Worm (Caenorhabditis elegans) whole organism, L2 larva: Measurements from ENCODE around the gene F13H8.11.

Experiments
- aly-2 ChIP-seq: fragments of 150-350 bp; optimal IDR thresholded peaks from 2 replicates; lab custom pipeline; 2014; ENCODE audit warnings: missing biosample characterization, missing genetic modification characterization
- ama-1 ChIP-seq: fragments of 150-350 bp; optimal IDR thresholded peaks from 2 replicates; lab custom pipeline; 2018; ENCODE audit warnings: inconsistent platforms
- elt-1 ChIP-seq: fragments of 150-350 bp; optimal IDR thresholded peaks from 2 replicates; lab custom pipeline; 2014; ENCODE audit warnings: missing biosample characterization, missing genetic modification characterization
- nhr-10 ChIP-seq: sonication (generic microtip); optimal IDR thresholded peaks from 2 replicates; lab custom pipeline; 2017; ENCODE audit warnings: missing biosample characterization, missing genetic modification characterization
- skn-1 ChIP-seq: sonication (generic microtip); optimal IDR thresholded peaks from 2 replicates; lab custom pipeline; 2017; ENCODE audit warnings: missing biosample characterization, missing genetic modification characterization
- ztf-11 ChIP-seq: sonication (generic microtip); optimal IDR thresholded peaks from 2 replicates; lab custom pipeline; 2017; ENCODE audit warnings: missing biosample characterization, missing genetic modification characterization

DNA sequence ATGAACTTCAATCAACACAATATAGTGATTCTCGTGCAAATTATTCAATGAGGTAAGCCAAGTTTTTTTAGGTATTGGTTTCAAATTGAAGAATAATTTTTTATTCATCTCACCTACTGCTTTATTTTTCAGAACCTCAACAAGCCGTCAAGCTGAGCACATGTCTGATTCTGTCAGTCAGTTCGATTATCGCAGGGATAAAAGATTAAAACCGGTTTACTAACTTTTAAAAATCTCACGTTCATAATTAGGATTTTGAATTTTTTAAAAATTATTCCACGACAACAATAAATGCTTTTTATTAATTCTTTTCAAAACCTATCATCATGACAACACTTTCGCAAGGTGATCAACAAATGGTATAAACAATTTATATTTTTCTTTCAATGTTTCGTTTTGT lies 2.4 kb upstream of the F13H8.11 start, which contains the start of gene F13H8.12:
- no peak for TF ChIP-seq ama-1
- no peak for TF ChIP-seq aly-2 (tag; lab: Kevin White, UChicago)
- no peak for TF ChIP-seq ztf-11 (tag; lab: Kevin White, UChicago)
- no peak for TF ChIP-seq nhr-10 (tag; lab: Kevin White, UChicago)
- TF ChIP-seq elt-1: no peak
- TF ChIP-seq skn-1: no peak
